Worm (Caenorhabditis elegans): ENCODE results near the gene coh-1.

Gene coh-1

ce11 chrX:7478948-7479347 lies 4.1 kb upstream of the coh-1 start, which contains the start of gene mek-1:
Gene mek-1, plus strand, starts transcription at chrX:7479248.
- no peak for TF ChIP-seq nhr-67 (tag; optimal IDR thresholded peaks at IDR 0.05)
- TF ChIP-seq zag-1 (tag; optimal IDR thresholded peaks at IDR 0.05), result no peak
- TF ChIP-seq ZK546.5 (tag; optimal IDR thresholded peaks at IDR 0.05), result no peak
- no peak for TF ChIP-seq ama-1 (optimal IDR thresholded peaks at IDR 0.05)
- no peak for TF ChIP-seq elt-2 (tag; optimal IDR thresholded peaks at IDR 0.05)
- TF ChIP-seq snpc-4 (tag; optimal IDR thresholded peaks at IDR 0.05), result no peak
- TF ChIP-seq hmg-11 (tag; optimal IDR thresholded peaks at IDR 0.05), result no peak
- no peak for TF ChIP-seq pqm-1 (tag; optimal IDR thresholded peaks at IDR 0.05)
- no peak for TF ChIP-seq fkh-10 (GFP tag; optimal IDR thresholded peaks at IDR 0.05)
- no peak for TF ChIP-seq pha-4 (tag; optimal IDR thresholded peaks at IDR 0.05)
- no peak for TF ChIP-seq lsy-12 (tag; optimal IDR thresholded peaks at IDR 0.05)
- no peak for TF ChIP-seq jun-1 (tag; optimal IDR thresholded peaks at IDR 0.05)
- TF ChIP-seq nhr-76 (tag; optimal IDR thresholded peaks at IDR 0.05), result no peak
- TF ChIP-seq ceh-28 (tag; optimal IDR thresholded peaks at IDR 0.05), result no peak

ce11 chrX:7478476-7478875 lies 3.7 kb upstream of the coh-1 start:
- TF ChIP-seq egl-5 (tag; optimal IDR thresholded peaks at IDR 0.05) (peak; percentile 6), ceh-16 (tag; optimal IDR thresholded peaks at IDR 0.05) (no peak), nfya-1 (tag; optimal IDR thresholded peaks at IDR 0.05; ENCODE audit: insufficient read depth) (peak; percentile 51), lin-15B (tag; optimal IDR thresholded peaks at IDR 0.05) (peak; percentile 6), lin-39 (tag; optimal IDR thresholded peaks at IDR 0.05) (peak; percentile 86), nhr-25 (tag; optimal IDR thresholded peaks at IDR 0.05) (peak; percentile 21), ama-1 (optimal IDR thresholded peaks at IDR 0.05) (peak; percentile 82), pha-4 (tag; optimal IDR thresholded peaks at IDR 0.05) (peak; percentile 47), skn-1 (tag; optimal IDR thresholded peaks at IDR 0.05) (peak; percentile 16), elt-1 (tag; optimal IDR thresholded peaks at IDR 0.05) (peak; percentile 3), zag-1 (tag; optimal IDR thresholded peaks at IDR 0.05) (no peak), ceh-28 (tag; optimal IDR thresholded peaks at IDR 0.05) (peak; percentile 17), hmg-11 (tag; optimal IDR thresholded peaks at IDR 0.05) (peak; percentile 59), fkh-10 (GFP tag; optimal IDR thresholded peaks at IDR 0.05) (peak; percentile 6), nhr-12 (tag; optimal IDR thresholded peaks at IDR 0.05) (no peak), nhr-43 (tag; optimal IDR thresholded peaks at IDR 0.05; ENCODE audit: poor library complexity, severe bottlenecking) (no peak), snpc-4 (tag; optimal IDR thresholded peaks at IDR 0.05) (no peak), elt-2 (tag; optimal IDR thresholded peaks at IDR 0.05) (peak; percentile 35), egl-27 (tag; optimal IDR thresholded peaks at IDR 0.05) (no peak)

ce11 chrX:7469907-7470306 lies 4.9 kb downstream of the coh-1 start:
- TF ChIP-seq nhr-11 (tag; optimal IDR thresholded peaks at IDR 0.05), result no peak
- TF ChIP-seq daf-12 (tag; optimal IDR thresholded peaks at IDR 0.05), result no peak
- no peak for TF ChIP-seq lin-15B (tag; optimal IDR thresholded peaks at IDR 0.05)
- no peak for TF ChIP-seq unc-39 (tag; optimal IDR thresholded peaks at IDR 0.05)
- no peak for TF ChIP-seq egl-5 (tag; optimal IDR thresholded peaks at IDR 0.05)
- TF ChIP-seq pqm-1 (tag; optimal IDR thresholded peaks at IDR 0.05), result no peak
- no peak for TF ChIP-seq fkh-2 (tag; optimal IDR thresholded peaks at IDR 0.05)
- no peak for TF ChIP-seq hmg-11 (tag; optimal IDR thresholded peaks at IDR 0.05)
- no peak for TF ChIP-seq nhr-43 (tag; optimal IDR thresholded peaks at IDR 0.05; ENCODE audit: poor library complexity, severe bottlenecking)
- TF ChIP-seq pha-4 (tag; optimal IDR thresholded peaks at IDR 0.05), result no peak
- TF ChIP-seq egl-27 (tag; optimal IDR thresholded peaks at IDR 0.05), result no peak
- TF ChIP-seq elt-3 (tag; optimal IDR thresholded peaks at IDR 0.05), result no peak
- TF ChIP-seq sea-2 (GFP tag; optimal IDR thresholded peaks at IDR 0.05), result no peak
- no peak for TF ChIP-seq lsy-12 (tag; optimal IDR thresholded peaks at IDR 0.05)
- no peak for TF ChIP-seq ceh-9 (tag; optimal IDR thresholded peaks at IDR 0.05)
- no peak for TF ChIP-seq nhr-25 (tag; optimal IDR thresholded peaks at IDR 0.05)

ce11 chrX:7466682-7467081 lies 8.1 kb downstream of the coh-1 start:
- no peak for TF ChIP-seq ZK546.5 (tag; optimal IDR thresholded peaks at IDR 0.05)
- no peak for TF ChIP-seq skn-1 (tag; optimal IDR thresholded peaks at IDR 0.05)
- no peak for TF ChIP-seq nhr-43 (tag; optimal IDR thresholded peaks at IDR 0.05; ENCODE audit: poor library complexity, severe bottlenecking)
- no peak for TF ChIP-seq elt-2 (tag; optimal IDR thresholded peaks at IDR 0.05)
- TF ChIP-seq aly-2 (tag; optimal IDR thresholded peaks at IDR 0.05), result no peak
- no peak for TF ChIP-seq ceh-28 (tag; optimal IDR thresholded peaks at IDR 0.05)

- TF ChIP-seq fos-1 (tag; optimal IDR thresholded peaks at IDR 0.05) (no peak), nfya-1 (tag; optimal IDR thresholded peaks at IDR 0.05; ENCODE audit: insufficient read depth) (peak; percentile 92), ceh-82 (tag; optimal IDR thresholded peaks at IDR 0.05) (no peak)
Measured at ce11 chrX:7464389-7464788, 10.4 kb downstream of the coh-1 start.

Data from whole organism, L3 larva.